Fruit fly (Drosophila melanogaster) whole organism, adult: Measurements from ENCODE around the gene strat.
A peak's percentile ranks its signal among the peaks of the same experiment; 100 is the strongest.

Experiments
- CG11617 ChIP-seq: fragments of 200-800 bp; sonication (Bioruptor generic); optimal IDR thresholded peaks from 2 replicates; lab custom pipeline; 2017; ENCODE audit warnings: mild to moderate bottlenecking, missing biosample characterization, missing genetic modification reagents, missing genetic modification characterization
- CG12768 ChIP-seq: fragments of 200-800 bp; sonication (Bioruptor generic); optimal IDR thresholded peaks from 2 replicates; lab custom pipeline; 2017; ENCODE audit warnings: missing biosample characterization, missing genetic modification characterization, mild to moderate bottlenecking, moderate library complexity, missing genetic modification reagents
- CG14711 ChIP-seq: fragments of 200-800 bp; sonication (Bioruptor generic); optimal IDR thresholded peaks from 2 replicates; lab custom pipeline; 2018; ENCODE audit warnings: missing biosample characterization, mild to moderate bottlenecking, missing genetic modification characterization, moderate library complexity
- CG1620 ChIP-seq: fragments of 200-800 bp; sonication (Bioruptor generic); optimal IDR thresholded peaks from 2 replicates; lab custom pipeline; 2016; ENCODE audit warnings: missing biosample characterization, missing genetic modification characterization
- CG33017 ChIP-seq: fragments of 200-800 bp; sonication (Bioruptor generic); optimal IDR thresholded peaks from 2 replicates; lab custom pipeline; 2018; ENCODE audit warnings: missing biosample characterization, mild to moderate bottlenecking, missing genetic modification characterization, moderate library complexity
- CG5204 ChIP-seq: fragments of 200-800 bp; sonication (Bioruptor generic); optimal IDR thresholded peaks from 2 replicates; lab custom pipeline; 2016; ENCODE audit warnings: missing biosample characterization, missing genetic modification characterization
- CG7045 ChIP-seq: fragments of 200-800 bp; sonication (Bioruptor generic); optimal IDR thresholded peaks from 2 replicates; lab custom pipeline; 2017; ENCODE audit warnings: missing biosample characterization, mild to moderate bottlenecking, missing genetic modification characterization
- CG7101 ChIP-seq: fragments of 200-800 bp; sonication (Bioruptor generic); optimal IDR thresholded peaks from 2 replicates; lab custom pipeline; 2018; ENCODE audit warnings: missing biosample characterization, mild to moderate bottlenecking, missing genetic modification characterization, moderate library complexity
- Clk ChIP-seq: fragments of 200-800 bp; sonication (Bioruptor generic); optimal IDR thresholded peaks from 2 replicates; lab custom pipeline; 2017; ENCODE audit warnings: missing biosample characterization, missing genetic modification characterization
- Crg-1 ChIP-seq: fragments of 200-800 bp; sonication (Bioruptor generic); optimal IDR thresholded peaks from 2 replicates; lab custom pipeline; 2016; ENCODE audit warnings: missing biosample characterization, missing genetic modification characterization
- Hr96 ChIP-seq: fragments of 200-800 bp; sonication (Bioruptor generic); optimal IDR thresholded peaks from 2 replicates; lab custom pipeline; 2016; ENCODE audit warnings: missing biosample characterization, missing genetic modification characterization
- Mnt ChIP-seq: fragments of 200-800 bp; sonication (Bioruptor generic); optimal IDR thresholded peaks from 2 replicates; lab custom pipeline; 2016; ENCODE audit warnings: missing biosample characterization, mild to moderate bottlenecking, missing genetic modification characterization
- bab1 ChIP-seq: fragments of 200-800 bp; sonication (Bioruptor generic); optimal IDR thresholded peaks from 3 replicates; lab custom pipeline; 2019; ENCODE audit warnings: missing biosample characterization, mild to moderate bottlenecking, missing genetic modification characterization, moderate library complexity
- cic ChIP-seq: fragments of 200-800 bp; sonication (Bioruptor generic); optimal IDR thresholded peaks from 2 replicates; lab custom pipeline; 2017; ENCODE audit warnings: missing biosample characterization, mild to moderate bottlenecking, missing genetic modification characterization, moderate library complexity
- cnc ChIP-seq, 2 experiments: fragments of >200 bp; optimal IDR thresholded peaks; 2 replicates each; lab custom pipeline; 2017
- kay ChIP-seq: fragments of 200-800 bp; sonication (Bioruptor generic); peaks from one replicate; lab custom pipeline; 2016; ENCODE audit warnings: missing biosample characterization, missing genetic modification characterization, borderline replicate concordance
- ovo ChIP-seq: fragments of 200-800 bp; sonication (Bioruptor generic); optimal IDR thresholded peaks from 2 replicates; lab custom pipeline; 2016; ENCODE audit warnings: missing biosample characterization, missing genetic modification characterization
- pad ChIP-seq: fragments of 200-800 bp; sonication (Bioruptor generic); optimal IDR thresholded peaks from 3 replicates; lab custom pipeline; 2017; ENCODE audit warnings: missing biosample characterization, missing genetic modification characterization, mild to moderate bottlenecking, moderate library complexity, missing genetic modification reagents
- tj ChIP-seq: fragments of 200-800 bp; sonication (Bioruptor generic); optimal IDR thresholded peaks from 3 replicates; lab custom pipeline; 2017; ENCODE audit warnings: missing biosample characterization, mild to moderate bottlenecking, missing genetic modification characterization, moderate library complexity
- toe ChIP-seq: fragments of 200-800 bp; sonication (Bioruptor generic); optimal IDR thresholded peaks from 2 replicates; lab custom pipeline; 2016; ENCODE audit warnings: missing biosample characterization, missing genetic modification characterization

The strat gene

DNA sequence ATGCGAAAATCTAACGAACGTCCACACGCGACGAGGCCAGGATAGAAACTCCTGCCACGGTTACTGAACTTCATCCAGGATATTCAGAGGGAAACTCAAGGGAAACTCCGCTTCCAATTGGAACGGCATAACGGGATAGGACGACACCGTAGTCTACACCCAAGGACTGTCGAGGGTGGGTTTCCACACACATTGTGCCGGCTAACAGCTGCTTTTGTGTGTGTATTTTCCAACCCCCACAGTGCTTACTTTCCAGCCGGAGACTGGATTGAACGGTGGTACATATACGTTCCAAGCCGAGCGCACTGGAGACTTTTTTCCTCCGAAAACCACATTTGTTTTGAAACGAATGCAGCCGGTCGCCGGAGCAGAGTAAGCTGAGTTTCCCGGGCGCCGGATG, 23.1 kb upstream of the strat start:
- no peak for TF ChIP-seq cic (GFP tag; lab: Kevin White, UChicago)
- no peak for TF ChIP-seq toe (GFP tag; lab: Kevin White, UChicago)
- TF ChIP-seq Hr96 (GFP tag; lab: Kevin White, UChicago) = no peak
- TF ChIP-seq CG33017 (tag; lab: Kevin White, UChicago) = no peak
- no peak for TF ChIP-seq CG11617 (GFP tag; lab: Kevin White, UChicago)
- no peak for TF ChIP-seq pad (GFP tag; lab: Kevin White, UChicago)
- no peak for TF ChIP-seq Crg-1 (GFP tag; lab: Kevin White, UChicago)
- TF ChIP-seq CG12768 (GFP tag; lab: Kevin White, UChicago) = no peak
- TF ChIP-seq CG7101 (tag; lab: Kevin White, UChicago) = no peak
- no peak for TF ChIP-seq CG5204 (GFP tag; lab: Kevin White, UChicago)
- TF ChIP-seq Mnt (GFP tag; lab: Kevin White, UChicago) = no peak
- no peak for TF ChIP-seq tj (GFP tag; lab: Kevin White, UChicago)
- no peak for TF ChIP-seq CG7045 (GFP tag; lab: Kevin White, UChicago)
- no peak for TF ChIP-seq kay
- TF ChIP-seq Clk (GFP tag; lab: Kevin White, UChicago) = no peak
- no peak for TF ChIP-seq ovo (GFP tag; lab: Kevin White, UChicago)
- no peak for TF ChIP-seq CG14711

DNA sequence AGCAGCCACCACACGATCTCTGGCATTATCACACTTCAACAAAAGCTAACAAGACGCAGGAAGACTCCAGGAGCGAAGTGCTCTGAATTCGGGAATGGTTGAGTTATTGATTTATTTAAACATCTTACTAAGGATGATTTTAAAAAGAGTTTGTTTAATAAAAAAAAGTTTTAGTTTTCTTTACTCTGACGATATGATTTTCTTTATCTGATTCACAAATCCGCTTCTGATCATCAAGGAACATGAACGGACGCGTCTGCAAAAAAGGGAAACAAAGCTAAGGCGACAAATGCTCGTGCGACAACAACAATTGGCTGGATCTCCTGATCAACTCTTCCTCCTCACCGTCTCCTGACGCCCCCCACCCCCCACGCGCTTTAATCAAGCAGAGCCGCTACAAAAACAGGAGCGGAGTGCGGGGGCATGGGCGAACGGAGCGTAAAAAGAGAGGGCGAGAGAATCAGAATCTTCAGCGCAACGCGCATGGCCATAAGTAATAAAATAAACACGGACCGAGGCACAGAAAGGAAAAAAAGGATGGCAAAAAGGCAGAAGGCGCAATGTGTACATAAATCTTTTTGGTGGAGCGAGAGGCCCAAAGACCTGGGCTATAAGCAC, 20.8 kb upstream of the strat start:
- TF ChIP-seq CG1620 (GFP tag; lab: Kevin White, UChicago) = no peak
- TF ChIP-seq CG5204 (GFP tag; lab: Kevin White, UChicago) = no peak
- TF ChIP-seq bab1 (GFP tag; lab: Kevin White, UChicago) = peak; percentile 18
- no peak for TF ChIP-seq ovo (GFP tag; lab: Kevin White, UChicago)
- TF ChIP-seq CG11617 (GFP tag; lab: Kevin White, UChicago) = no peak
- TF ChIP-seq cnc (optimal IDR thresholded peaks at IDR 0.05; lab: Kevin White, UChicago) = no peak

- peak; percentile 91 for TF ChIP-seq tj (GFP tag; lab: Kevin White, UChicago)
- TF ChIP-seq pad (GFP tag; lab: Kevin White, UChicago) = peak; percentile 94
- TF ChIP-seq Hr96 (GFP tag; lab: Kevin White, UChicago) = no peak
- peak; percentile 54 for TF ChIP-seq CG12768 (GFP tag; lab: Kevin White, UChicago)
- peak; percentile 1 for TF ChIP-seq bab1 (GFP tag; lab: Kevin White, UChicago)
- peak; percentile 47 for TF ChIP-seq ovo (GFP tag; lab: Kevin White, UChicago)
- TF ChIP-seq kay = no peak
- peak; percentile 48 for TF ChIP-seq cic (GFP tag; lab: Kevin White, UChicago)
Measured at dm6 chr2L:8300220-8301167, 19.6 kb upstream of the strat start, which contains the start of gene Btk. Gene Btk, minus strand, starts transcription at chr2L:8301079.

- peak; percentile 97 for TF ChIP-seq CG14711
- peak; percentile 7 for TF ChIP-seq bab1 (GFP tag; lab: Kevin White, UChicago)
- TF ChIP-seq pad (GFP tag; lab: Kevin White, UChicago) = no peak
- no peak for TF ChIP-seq tj (GFP tag; lab: Kevin White, UChicago)
Measured at dm6 chr2L:8302766-8303479, 17.2 kb upstream of the strat start, which contains the start of the genes wol and Scgalpha. Gene wol, minus strand, starts transcription at chr2L:8302985. Gene Scgalpha, plus strand, starts transcription at chr2L:8303429.

dm6 chr2L:8304635-8305034, 15.5 kb upstream of the strat start:
- no peak for TF ChIP-seq ovo (GFP tag; lab: Kevin White, UChicago)
- no peak for TF ChIP-seq bab1 (GFP tag; lab: Kevin White, UChicago)
- TF ChIP-seq Mnt (GFP tag; lab: Kevin White, UChicago) = no peak
- TF ChIP-seq cic (GFP tag; lab: Kevin White, UChicago) = no peak
- no peak for TF ChIP-seq tj (GFP tag; lab: Kevin White, UChicago)
- TF ChIP-seq Clk (GFP tag; lab: Kevin White, UChicago) = no peak
- no peak for TF ChIP-seq CG12768 (GFP tag; lab: Kevin White, UChicago)
- no peak for TF ChIP-seq cnc (optimal IDR thresholded peaks at IDR 0.05; lab: Kevin White, UChicago)
- no peak for TF ChIP-seq pad (GFP tag; lab: Kevin White, UChicago)
- TF ChIP-seq toe (GFP tag; lab: Kevin White, UChicago) = no peak
- TF ChIP-seq CG33017 (tag; lab: Kevin White, UChicago) = no peak
- TF ChIP-seq CG7045 (GFP tag; lab: Kevin White, UChicago) = no peak
